Worm (Caenorhabditis elegans): Measurements from ENCODE around the gene R09F10.1.

- TF ChIP-seq him-1 (tag; optimal IDR thresholded peaks at IDR 0.05) (no peak), W03F9.2 (tag; optimal IDR thresholded peaks at IDR 0.05) (no peak), dao-5 (tag; optimal IDR thresholded peaks at IDR 0.05) (no peak)
Observed at ce11 chrX:8350984-8351383, 27.6 kb downstream of the R09F10.1 start, which contains the start of gene npr-28.

Data from whole organism, L4/young adult.